Fruit fly (Drosophila melanogaster) whole organism, embryonic: Measurements from ENCODE around the gene CG43999.

ENCODE experiments used
- Ada2b ChIP-seq: fragments of 200-800 bp; sonication (Bioruptor generic); IDR thresholded peaks from 2 replicates; pipeline ENCODE4 v1.3.6; 2022; ENCODE audit warnings: missing biosample characterization, missing genetic modification characterization
- CG14441 ChIP-seq: fragments of 200-800 bp; sonication (Bioruptor generic); IDR thresholded peaks from 2 replicates; pipeline ENCODE4 v1.3.6; 2022; ENCODE audit warnings: missing biosample characterization, missing genetic modification characterization
- CG14860 ChIP-seq: fragments of 200-800 bp; sonication (Bioruptor generic); IDR thresholded peaks from 3 replicates; pipeline ENCODE4 v1.3.6; 2022; ENCODE audit warnings: missing biosample characterization, missing genetic modification characterization; ENCODE audit not compliant: partially characterized antibody
- CG1647 ChIP-seq: fragments of 200-800 bp; sonication (Bioruptor generic); optimal IDR thresholded peaks from 3 replicates; lab custom pipeline; 2016; ENCODE audit warnings: missing biosample characterization, missing genetic modification characterization
- CG18599 ChIP-seq: fragments of 200-800 bp; sonication (Bioruptor generic); optimal IDR thresholded peaks from 3 replicates; lab custom pipeline; 2017; ENCODE audit warnings: missing biosample characterization, missing genetic modification characterization, mild to moderate bottlenecking, moderate library complexity, missing genetic modification reagents
- CG4424 ChIP-seq: fragments of 200-800 bp; sonication (Bioruptor generic); optimal IDR thresholded peaks from 3 replicates; lab custom pipeline; 2016; ENCODE audit warnings: missing biosample characterization, missing genetic modification characterization
- CG4854 ChIP-seq: fragments of 200-800 bp; sonication (Bioruptor generic); optimal IDR thresholded peaks from 2 replicates; lab custom pipeline; 2016; ENCODE audit warnings: missing biosample characterization, missing genetic modification characterization, inconsistent platforms
- CG5953 ChIP-seq: fragments of 200-800 bp; sonication (Bioruptor generic); IDR thresholded peaks from 2 replicates; pipeline ENCODE4 v1.3.6; 2022; ENCODE audit warnings: missing biosample characterization, missing genetic modification characterization
- CG6175 ChIP-seq: fragments of 200-800 bp; sonication (Bioruptor generic); IDR thresholded peaks from 3 replicates; pipeline ENCODE4 v1.3.6; 2022; ENCODE audit warnings: missing biosample characterization, missing genetic modification characterization
- CG6689 ChIP-seq: fragments of 200-800 bp; sonication (Bioruptor generic); IDR thresholded peaks from 2 replicates; pipeline ENCODE4 v1.3.6; 2022; ENCODE audit warnings: missing biosample characterization, missing genetic modification characterization
- CG7556 ChIP-seq: fragments of 200-800 bp; sonication (Bioruptor generic); optimal IDR thresholded peaks from 2 replicates; lab custom pipeline; 2017; ENCODE audit warnings: missing biosample characterization, mild to moderate bottlenecking, missing genetic modification characterization
- CG7839 ChIP-seq: fragments of 200-800 bp; sonication (Bioruptor generic); optimal IDR thresholded peaks from 3 replicates; lab custom pipeline; 2018; ENCODE audit warnings: missing biosample characterization, mild to moderate bottlenecking, missing genetic modification characterization, moderate library complexity
- CG8388 ChIP-seq: fragments of 200-800 bp; sonication (Bioruptor generic); optimal IDR thresholded peaks from 2 replicates; lab custom pipeline; 2019; ENCODE audit warnings: missing biosample characterization, mild to moderate bottlenecking, missing genetic modification characterization, moderate library complexity
- CG8924 ChIP-seq: fragments of 200-800 bp; optimal IDR thresholded peaks from 3 replicates; lab custom pipeline; 2019; ENCODE audit warnings: missing biosample characterization, mild to moderate bottlenecking, missing genetic modification characterization, moderate library complexity
- CG8944 ChIP-seq: fragments of 200-800 bp; sonication (Bioruptor generic); optimal IDR thresholded peaks from 3 replicates; lab custom pipeline; 2016; ENCODE audit warnings: missing biosample characterization, missing genetic modification characterization
- D19A ChIP-seq: fragments of 200-800 bp; optimal IDR thresholded peaks from 3 replicates; lab custom pipeline; 2019; ENCODE audit warnings: missing biosample characterization, mild to moderate bottlenecking, missing genetic modification characterization, moderate library complexity
- Dek ChIP-seq: fragments of 200-800 bp; sonication (Bioruptor generic); optimal IDR thresholded peaks from 3 replicates; lab custom pipeline; 2019; ENCODE audit warnings: missing biosample characterization, mild to moderate bottlenecking, missing genetic modification characterization, moderate library complexity
- Dip3 ChIP-seq: fragments of 200-800 bp; sonication (Bioruptor generic); optimal IDR thresholded peaks from 3 replicates; lab custom pipeline; 2016; ENCODE audit warnings: missing biosample characterization, missing genetic modification characterization
- Dref ChIP-seq: fragments of 200-800 bp; sonication (Bioruptor generic); IDR thresholded peaks from 2 replicates; pipeline ENCODE4 v1.3.6; 2022; ENCODE audit warnings: missing biosample characterization, missing genetic modification characterization
- Drgx ChIP-seq: fragments of 200-800 bp; sonication (Bioruptor generic); IDR thresholded peaks from 2 replicates; pipeline ENCODE4 v1.3.6; 2022; ENCODE audit warnings: missing biosample characterization, missing genetic modification characterization
- Fer3 ChIP-seq: fragments of 200-800 bp; sonication (Bioruptor generic); optimal IDR thresholded peaks from 2 replicates; lab custom pipeline; 2018; ENCODE audit warnings: missing biosample characterization, mild to moderate bottlenecking, missing genetic modification characterization, moderate library complexity
- Gsc ChIP-seq: fragments of 200-800 bp; sonication (Bioruptor generic); IDR thresholded peaks from 2 replicates; pipeline ENCODE4 v1.3.6; 2022; ENCODE audit warnings: missing biosample characterization, missing genetic modification characterization
- H2.0 ChIP-seq: fragments of 200-800 bp; sonication (Bioruptor generic); IDR thresholded peaks from 2 replicates; pipeline ENCODE4 v1.3.6; 2022; ENCODE audit warnings: missing biosample characterization, missing genetic modification characterization
- HLH3B ChIP-seq: fragments of 200-800 bp; sonication (Bioruptor generic); IDR thresholded peaks from 2 replicates; pipeline ENCODE4 v1.3.6; 2022; ENCODE audit warnings: missing biosample characterization, missing genetic modification characterization
- Hr51 ChIP-seq, 2 experiments: fragments of 200-800 bp; sonication (Bioruptor generic); optimal IDR thresholded peaks; 2 replicates in 1 of 2; 3 replicates in 1 of 2; lab custom pipeline; 2016 to 2018; ENCODE audit warnings: missing biosample characterization in 2 of 2, missing genetic modification characterization in 2 of 2, mild to moderate bottlenecking in 1 of 2, moderate library complexity in 1 of 2
- Myb ChIP-seq: fragments of 200-800 bp; sonication (Bioruptor generic); optimal IDR thresholded peaks from 2 replicates; lab custom pipeline; 2016; ENCODE audit warnings: missing biosample characterization, missing genetic modification characterization
- NC2β ChIP-seq: fragments of 200-800 bp; sonication (Bioruptor generic); optimal IDR thresholded peaks from 2 replicates; lab custom pipeline; 2016; ENCODE audit warnings: missing biosample characterization, missing genetic modification characterization
- NK7.1 ChIP-seq: fragments of 200-800 bp; sonication (Bioruptor generic); optimal IDR thresholded peaks from 3 replicates; lab custom pipeline; 2016; ENCODE audit warnings: missing biosample characterization, missing genetic modification characterization
- Xrp1 ChIP-seq: fragments of 200-800 bp; sonication (Bioruptor generic); IDR thresholded peaks from 2 replicates; pipeline ENCODE4 v1.3.6; 2022; ENCODE audit warnings: missing biosample characterization, missing genetic modification characterization
- al ChIP-seq: fragments of 200-800 bp; sonication (Bioruptor generic); IDR thresholded peaks from 2 replicates; pipeline ENCODE4 v1.3.6; 2022; ENCODE audit warnings: missing biosample characterization, missing genetic modification characterization
- ap ChIP-seq: fragments of 200-800 bp; sonication (Bioruptor generic); IDR thresholded peaks from 2 replicates; pipeline ENCODE4 v1.3.6; 2022; ENCODE audit warnings: missing biosample characterization, missing genetic modification characterization
- disco-r ChIP-seq: fragments of 200-800 bp; sonication (Bioruptor generic); optimal IDR thresholded peaks from 2 replicates; lab custom pipeline; 2016; ENCODE audit warnings: missing biosample characterization, missing genetic modification characterization
- dmrt99B ChIP-seq: fragments of 200-800 bp; sonication (Bioruptor generic); optimal IDR thresholded peaks from 2 replicates; lab custom pipeline; 2018; ENCODE audit warnings: missing biosample characterization, mild to moderate bottlenecking, missing genetic modification characterization, moderate library complexity
- ewg ChIP-seq: fragments of 200-800 bp; sonication (Bioruptor generic); optimal IDR thresholded peaks from 3 replicates; lab custom pipeline; 2017; ENCODE audit warnings: mild to moderate bottlenecking, missing biosample characterization, missing genetic modification reagents, missing genetic modification characterization
- gce ChIP-seq: fragments of 200-800 bp; sonication (Bioruptor generic); IDR thresholded peaks from 3 replicates; pipeline ENCODE4 v1.3.6; 2022; ENCODE audit warnings: missing biosample characterization, missing genetic modification characterization
- hkb ChIP-seq, 2 experiments: fragments of 200-800 bp in 1 of 2; fragments of >200 bp in 1 of 2; sonication (Bioruptor generic) in 1 of 2; IDR thresholded peaks in 1 of 2; optimal IDR thresholded peaks in 1 of 2; 2 replicates each; pipeline versions ENCODE4 v1.3.6 to Lab custom; 2017 to 2022; ENCODE audit warnings: missing biosample characterization in 1 of 2, missing genetic modification characterization in 1 of 2
- hth ChIP-seq: fragments of >200 bp; optimal IDR thresholded peaks from 2 replicates; lab custom pipeline; 2017; ENCODE audit warnings: inconsistent platforms
- ind ChIP-seq: fragments of 200-800 bp; sonication (Bioruptor generic); optimal IDR thresholded peaks from 3 replicates; lab custom pipeline; 2016; ENCODE audit warnings: missing biosample characterization, missing genetic modification characterization
- lilli ChIP-seq: fragments of 200-800 bp; sonication (Bioruptor generic); optimal IDR thresholded peaks from 3 replicates; lab custom pipeline; 2016; ENCODE audit warnings: missing biosample characterization, missing genetic modification characterization
- mirr ChIP-seq: fragments of 200-800 bp; sonication (Bioruptor generic); optimal IDR thresholded peaks from 3 replicates; lab custom pipeline; 2018; ENCODE audit warnings: missing biosample characterization, mild to moderate bottlenecking, missing genetic modification characterization
- org-1 ChIP-seq: fragments of 200-800 bp; sonication (Bioruptor generic); optimal IDR thresholded peaks from 2 replicates; lab custom pipeline; 2017; ENCODE audit warnings: missing biosample characterization, missing genetic modification characterization
- pan ChIP-seq, 4 experiments: fragments of >200 bp in 3 of 4; fragments of 200-800 bp in 1 of 4; sonication (Bioruptor generic) in 1 of 4; optimal IDR thresholded peaks in 3 of 4; IDR thresholded peaks in 1 of 4; 2 replicates each; pipeline versions ENCODE4 v1.3.6 to Lab custom; 2017 to 2022; ENCODE audit warnings: missing biosample characterization in 2 of 4, missing genetic modification characterization in 2 of 4, mixed read lengths in 1 of 4
- pho ChIP-seq: fragments of 200-800 bp; sonication (Bioruptor generic); optimal IDR thresholded peaks from 2 replicates; lab custom pipeline; 2016; ENCODE audit warnings: missing biosample characterization, missing genetic modification characterization
- rib ChIP-seq: fragments of 200-800 bp; sonication (Bioruptor generic); IDR thresholded peaks from 2 replicates; pipeline ENCODE4 v1.3.6; 2022; ENCODE audit warnings: missing biosample characterization, missing genetic modification characterization
- slp2 ChIP-seq: fragments of 200-800 bp; sonication (Bioruptor generic); optimal IDR thresholded peaks from 2 replicates; lab custom pipeline; 2016; ENCODE audit warnings: missing biosample characterization, missing genetic modification characterization
- tin ChIP-seq: fragments of 200-800 bp; sonication (Bioruptor generic); optimal IDR thresholded peaks from 3 replicates; lab custom pipeline; 2016; ENCODE audit warnings: missing biosample characterization, missing genetic modification characterization
- wor ChIP-seq: fragments of 200-800 bp; sonication (Bioruptor generic); IDR thresholded peaks from 2 replicates; pipeline ENCODE4 v1.3.6; 2022; ENCODE audit warnings: missing biosample characterization, missing genetic modification characterization
- z ChIP-seq: fragments of 200-800 bp; sonication (Bioruptor generic); IDR thresholded peaks from 3 replicates; pipeline ENCODE4 v1.3.6; 2022; ENCODE audit warnings: missing biosample characterization, missing genetic modification characterization

CG43999 gene

DNA sequence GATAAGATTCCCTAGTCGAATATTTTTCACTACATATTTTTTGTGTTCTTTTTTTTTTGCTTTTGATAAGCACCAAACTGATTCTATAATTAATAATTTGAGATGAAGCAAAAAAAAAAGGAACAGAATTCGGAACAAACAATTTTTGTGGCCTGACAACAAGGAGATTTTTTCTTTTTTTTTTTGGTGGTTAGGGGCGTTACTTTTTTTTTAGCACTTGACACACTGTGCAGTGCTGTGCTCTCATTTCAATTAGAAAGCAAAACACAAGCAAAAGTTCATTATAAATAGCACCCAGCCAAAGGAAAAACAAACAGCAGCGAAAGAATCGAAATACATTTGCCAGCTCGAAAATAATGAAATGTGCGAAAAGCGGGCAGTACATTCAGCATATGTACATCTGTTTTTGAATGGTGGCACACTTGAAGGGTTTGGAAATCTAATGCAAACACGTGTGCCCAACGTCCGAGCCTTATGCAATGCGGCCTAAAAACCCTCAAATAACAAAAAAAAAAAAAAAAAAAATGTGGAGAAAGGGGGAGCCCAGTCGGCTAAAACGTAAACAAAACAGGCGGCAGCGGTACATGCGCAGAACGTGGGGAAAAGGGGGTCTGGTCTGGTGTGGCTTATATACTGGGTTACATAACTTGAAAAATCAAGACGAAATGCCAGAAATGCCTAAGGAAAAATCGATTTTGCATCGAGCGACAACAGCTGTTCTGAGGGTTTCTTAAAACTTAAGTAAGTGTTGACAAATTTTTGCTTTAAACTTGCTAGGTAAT is 13.0 kb upstream of the CG43999 start:
- no peak for TF ChIP-seq CG8924 (tag; lab: Kevin White, UChicago)
- peak; percentile 9 for TF ChIP-seq Dek (tag; lab: Kevin White, UChicago)
- TF ChIP-seq CG4424 (GFP tag; lab: Kevin White, UChicago): peak; percentile 11
- TF ChIP-seq CG14441 (GFP tag; lab: Robert Waterston, UW): peak; percentile 60; the same call in 1 of the 2 replicates
- peak in 1 of 2 experiments; percentile 45 for TF ChIP-seq Hr51 (GFP tag; optimal IDR thresholded peaks at IDR 0.05; lab: Kevin White, UChicago)
- no peak for TF ChIP-seq disco-r (GFP tag; lab: Kevin White, UChicago)
- peak; percentile 23 for TF ChIP-seq CG7556
- TF ChIP-seq hth (lab: Kevin White, UChicago): no peak
- 0 out of 2 replicates have a peak, but pooled peaks have one; percentile 28 for TF ChIP-seq al (GFP tag; lab: Robert Waterston, UW)
- 0 out of 2 replicates have a peak, but pooled peaks have one; percentile 6 for TF ChIP-seq ap (GFP tag; lab: Robert Waterston, UW)
- peak; percentile 4 for TF ChIP-seq CG8944 (GFP tag; lab: Kevin White, UChicago)
- TF ChIP-seq Dref: no peak
- peak; percentile 30 for TF ChIP-seq Fer3 (tag; lab: Kevin White, UChicago)
- TF ChIP-seq slp2 (GFP tag; lab: Kevin White, UChicago): peak; percentile 5
- no peak for TF ChIP-seq CG1647
- peak; percentile 41 for TF ChIP-seq Dip3 (GFP tag; lab: Kevin White, UChicago)
- TF ChIP-seq CG18599 (GFP tag; lab: Kevin White, UChicago): peak; percentile 65
- TF ChIP-seq CG7839 (tag; lab: Kevin White, UChicago): peak; percentile 50
- 0 out of 2 replicates have a peak, but pooled peaks have one; percentile 9 for TF ChIP-seq H2.0 (GFP tag; lab: Robert Waterston, UW)
- peak; percentile 11 for TF ChIP-seq tin (GFP tag; lab: Kevin White, UChicago)
- peak; percentile 66 for TF ChIP-seq CG6689 (GFP tag; lab: Robert Waterston, UW)
- peak; percentile 2 for TF ChIP-seq NK7.1
- no peak for TF ChIP-seq CG4854 (GFP tag; lab: Kevin White, UChicago)
- no peak for TF ChIP-seq D19A (tag; lab: Kevin White, UChicago)
- peak; percentile 67 for TF ChIP-seq Ada2b (GFP tag; lab: Robert Waterston, UW)
- TF ChIP-seq ewg (GFP tag; lab: Kevin White, UChicago): peak; percentile 3
- TF ChIP-seq hkb (optimal IDR thresholded peaks at IDR 0.05; lab: Kevin White, UChicago): no peak
- peak; percentile 40; the same call in 1 of the 2 replicates for TF ChIP-seq hkb (GFP tag; IDR thresholded peaks at IDR 0.05; lab: Robert Waterston, UW)
- peak; percentile 54; the same call in 1 of the 2 replicates for TF ChIP-seq rib (GFP tag; lab: Robert Waterston, UW)
- TF ChIP-seq lilli (GFP tag; lab: Kevin White, UChicago): peak; percentile 63
- peak; percentile 61 for TF ChIP-seq dmrt99B (tag; lab: Kevin White, UChicago)
- peak; percentile 36; the same call in 1 of the 2 replicates for TF ChIP-seq CG5953 (GFP tag; lab: Robert Waterston, UW)
- no peak for TF ChIP-seq Gsc (GFP tag; lab: Robert Waterston, UW)
- peak; percentile 58 for TF ChIP-seq Drgx (GFP tag; lab: Robert Waterston, UW)
- no peak for TF ChIP-seq NC2β
- TF ChIP-seq HLH3B (GFP tag; lab: Robert Waterston, UW): peak; percentile 62
- no peak for TF ChIP-seq CG14860 (GFP tag; lab: Robert Waterston, UW)
- peak; percentile 23 for TF ChIP-seq Myb
- peak; percentile 24 for TF ChIP-seq CG8388 (GFP tag; lab: Kevin White, UChicago)
- peak; percentile 45 for TF ChIP-seq ind (GFP tag; lab: Kevin White, UChicago)
- TF ChIP-seq pan (optimal IDR thresholded peaks at IDR 0.05; lab: Kevin White, UChicago): no peak
- peak in 1 of 2 experiments; percentile 61 for TF ChIP-seq pan (GFP tag; optimal IDR thresholded peaks at IDR 0.05 in 1 of 2, IDR thresholded peaks at IDR 0.05 in 1 of 2)
- TF ChIP-seq org-1 (GFP tag; lab: Kevin White, UChicago): no peak
- no peak for TF ChIP-seq mirr (GFP tag; lab: Kevin White, UChicago)
- peak; percentile 42; the same call in 1 of the 2 replicates for TF ChIP-seq wor (GFP tag; lab: Robert Waterston, UW)
- TF ChIP-seq CG6175 (GFP tag; lab: Robert Waterston, UW): 0 out of 3 replicates have a peak, but pooled peaks have one; percentile 22
- no peak for TF ChIP-seq z
- peak; percentile 24 for TF ChIP-seq pho
- TF ChIP-seq Xrp1 (GFP tag; lab: Robert Waterston, UW): peak; percentile 50; the same call in 1 of the 2 replicates
- TF ChIP-seq gce: 0 out of 3 replicates have a peak, but pooled peaks have one; percentile 18
